Worm (Caenorhabditis elegans): ENCODE measurements around the gene nsph-4.3.

DNA sequence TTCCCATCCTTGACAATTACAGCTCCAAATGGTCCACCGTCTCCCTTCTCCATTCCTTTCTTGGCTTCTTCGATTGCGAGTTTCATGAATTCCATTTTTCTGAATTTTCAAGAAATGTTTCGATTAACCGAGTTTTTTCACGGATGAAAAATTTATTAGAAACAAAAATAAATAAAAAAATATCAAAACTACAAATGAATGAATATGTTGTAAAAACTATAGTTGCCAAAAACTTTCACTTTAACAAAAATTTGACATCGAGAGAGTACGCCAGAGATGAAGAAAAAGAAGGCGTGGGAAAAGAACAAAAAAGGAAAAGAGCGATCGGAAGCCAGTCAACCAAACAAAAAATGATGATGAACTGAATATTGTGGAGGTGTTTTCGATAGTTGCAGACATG lies 26.2 kb downstream of the nsph-4.3 start, which contains the start of gene R13A5.10:
- no peak for TF ChIP-seq dsc-1 (tag; optimal IDR thresholded peaks at IDR 0.05)
- no peak for TF ChIP-seq pqm-1 (tag; optimal IDR thresholded peaks at IDR 0.05)
- TF ChIP-seq unc-62 (GFP tag; optimal IDR thresholded peaks at IDR 0.05), result no peak
- TF ChIP-seq nhr-76 (tag; optimal IDR thresholded peaks at IDR 0.05), result no peak
- TF ChIP-seq mdl-1 (tag; optimal IDR thresholded peaks at IDR 0.05), result no peak

Measured in whole organism, L1 larva.